Worm (Caenorhabditis elegans) whole organism, L4 larva: Measurements from ENCODE around the gene Y41C4A.9.
A peak's percentile ranks its signal among the peaks of the same experiment; 100 is the strongest.

Source experiments
- F10B5.3 ChIP-seq: sonication (generic microtip); optimal IDR thresholded peaks from 2 replicates; lab custom pipeline; 2016; ENCODE audit warnings: mild to moderate bottlenecking, missing genetic modification characterization, missing compliant biosample characterization
- F44E2.7 ChIP-seq: fragments of 200-800 bp; sonication (Bioruptor generic); IDR thresholded peaks from 2 replicates; pipeline ENCODE4 v2.1.2; 2022; ENCODE audit warnings: missing genetic modification characterization, missing compliant biosample characterization
- R02D3.7 ChIP-seq: fragments of 150-350 bp; sonication (generic microtip); optimal IDR thresholded peaks from 3 replicates; lab custom pipeline; 2014; ENCODE audit warnings: missing biosample characterization, missing genetic modification characterization
- Y48G9A.11 ChIP-seq: fragments of 200-800 bp; sonication (Bioruptor generic); IDR thresholded peaks from 2 replicates; pipeline ENCODE4 v1.3.6; 2022; ENCODE audit warnings: missing genetic modification reagents, missing genetic modification characterization, missing compliant biosample characterization
- ZK546.5 ChIP-seq, 2 experiments: sonication (generic microtip); optimal IDR thresholded peaks; 2 replicates each; lab custom pipeline; 2017; ENCODE audit warnings: missing biosample characterization in 2 of 2, missing genetic modification characterization in 2 of 2
- aha-1 ChIP-seq: fragments of 150-350 bp; peaks from one replicate; lab custom pipeline; 2014; ENCODE audit warnings: missing biosample characterization, missing genetic modification characterization
- aly-2 ChIP-seq: sonication (generic microtip); optimal IDR thresholded peaks from 2 replicates; lab custom pipeline; 2018; ENCODE audit warnings: missing biosample characterization, missing genetic modification characterization
- attf-4 ChIP-seq: sonication (generic microtip); optimal IDR thresholded peaks from 3 replicates; lab custom pipeline; 2017; ENCODE audit warnings: missing biosample characterization, missing genetic modification characterization
- ceh-32 ChIP-seq: sonication (generic microtip); optimal IDR thresholded peaks from 2 replicates; lab custom pipeline; 2016; ENCODE audit warnings: mild to moderate bottlenecking, missing genetic modification characterization, missing compliant biosample characterization; ENCODE audit not compliant: poor library complexity
- dmd-6 ChIP-seq: fragments of 200-800 bp; sonication (Bioruptor generic); IDR thresholded peaks from 2 replicates; pipeline ENCODE4 v1.3.6; 2022; ENCODE audit warnings: missing genetic modification reagents, missing genetic modification characterization, missing compliant biosample characterization
- egl-43 ChIP-seq: fragments of 200-800 bp; sonication (Bioruptor generic); IDR thresholded peaks from 2 replicates; pipeline ENCODE4 v1.3.6; 2022; ENCODE audit warnings: missing genetic modification reagents, missing genetic modification characterization, missing compliant biosample characterization
- hlh-11 ChIP-seq: fragments of 200-800 bp; sonication (Bioruptor generic); optimal IDR thresholded peaks from 2 replicates; lab custom pipeline; 2018; ENCODE audit warnings: mild to moderate bottlenecking, missing genetic modification characterization, missing compliant biosample characterization
- hlh-30 ChIP-seq: sonication (generic microtip); optimal IDR thresholded peaks from 2 replicates; lab custom pipeline; 2017; ENCODE audit warnings: antibody characterized with exemption, mild to moderate bottlenecking, missing genetic modification characterization, missing compliant biosample characterization; ENCODE audit not compliant: insufficient read depth
- hmg-1.1 ChIP-seq: fragments of 200-800 bp; sonication (Bioruptor generic); IDR thresholded peaks from 2 replicates; pipeline ENCODE4 v1.3.6; 2022; ENCODE audit warnings: missing genetic modification reagents, missing genetic modification characterization, missing compliant biosample characterization
- lin-1 ChIP-seq: fragments of 200-800 bp; sonication (Bioruptor generic); IDR thresholded peaks from 2 replicates; pipeline ENCODE4 v1.3.6; 2022; ENCODE audit warnings: missing genetic modification reagents, missing genetic modification characterization, missing compliant biosample characterization
- lin-38 ChIP-seq: fragments of 200-800 bp; sonication (Bioruptor generic); IDR thresholded peaks from 2 replicates; pipeline ENCODE4 v1.3.6; 2022; ENCODE audit warnings: missing genetic modification reagents, missing genetic modification characterization, missing compliant biosample characterization
- lsy-2 ChIP-seq, 2 experiments: fragments of 150-350 bp in 1 of 2; sonication (generic microtip) in 1 of 2; optimal IDR thresholded peaks; 2 replicates each; lab custom pipeline; 2014 to 2017; ENCODE audit warnings: missing biosample characterization in 2 of 2, missing genetic modification characterization in 2 of 2
- madf-5 ChIP-seq, 2 experiments: fragments of 200-800 bp; sonication (Bioruptor generic); IDR thresholded peaks; 2 replicates each; pipeline ENCODE4 v1.3.6; 2022; ENCODE audit warnings: missing compliant biosample characterization in 2 of 2, missing genetic modification characterization in 2 of 2
- mes-2 ChIP-seq: sonication (generic microtip); optimal IDR thresholded peaks from 2 replicates; lab custom pipeline; 2016; ENCODE audit warnings: missing genotype, mild to moderate bottlenecking, missing genetic modification characterization, missing compliant biosample characterization; ENCODE audit not compliant: poor library complexity, severe bottlenecking
- mxl-2 ChIP-seq: fragments of 200-800 bp; sonication (Bioruptor generic); conservative IDR thresholded peaks from 2 replicates; pipeline ENCODE4 v1.3.6; 2022; ENCODE audit warnings: missing genetic modification reagents, missing genetic modification characterization, missing compliant biosample characterization
- nhr-237 ChIP-seq: sonication (generic microtip); optimal IDR thresholded peaks from 2 replicates; lab custom pipeline; 2017; ENCODE audit warnings: missing biosample characterization, missing genetic modification characterization
- nhr-28 ChIP-seq: fragments of 150-350 bp; optimal IDR thresholded peaks from 2 replicates; lab custom pipeline; 2014; ENCODE audit warnings: missing biosample characterization, missing genetic modification characterization
- nhr-41 ChIP-seq: fragments of 200-800 bp; sonication (Bioruptor generic); IDR thresholded peaks from 2 replicates; pipeline ENCODE4 v1.3.6; 2022; ENCODE audit warnings: missing genetic modification reagents, missing genetic modification characterization, missing compliant biosample characterization
- nhr-76 ChIP-seq: fragments of 150-350 bp; optimal IDR thresholded peaks from 2 replicates; lab custom pipeline; 2014; ENCODE audit warnings: missing biosample characterization, missing genetic modification characterization
- pha-4 ChIP-seq, 2 experiments: fragments of 150-350 bp in 1 of 2; fragments of 200-800 bp in 1 of 2; sonication (Bioruptor generic) in 1 of 2; IDR thresholded peaks in 1 of 2; optimal IDR thresholded peaks in 1 of 2; 2 replicates each; pipeline versions ENCODE4 v1.3.6 to Lab custom; 2014 to 2022; ENCODE audit warnings: missing genetic modification characterization in 2 of 2, missing genetic modification reagents in 2 of 2, missing biosample characterization in 1 of 2, missing compliant biosample characterization in 1 of 2
- rbr-2 ChIP-seq: sonication (generic microtip); optimal IDR thresholded peaks from 2 replicates; lab custom pipeline; 2016; ENCODE audit warnings: missing genotype, missing genetic modification characterization, missing compliant biosample characterization
- set-16 ChIP-seq: fragments of 200-800 bp; sonication (Bioruptor generic); IDR thresholded peaks from 2 replicates; pipeline ENCODE4 v1.3.6; 2022; ENCODE audit warnings: missing genetic modification reagents, missing genetic modification characterization, missing compliant biosample characterization
- spr-1 ChIP-seq: sonication (generic microtip); optimal IDR thresholded peaks from 2 replicates; lab custom pipeline; 2016; ENCODE audit warnings: mild to moderate bottlenecking, missing genetic modification characterization, missing compliant biosample characterization
- spr-3 ChIP-seq: fragments of 200-800 bp; sonication (Bioruptor generic); optimal IDR thresholded peaks from 2 replicates; lab custom pipeline; 2018; ENCODE audit warnings: mild to moderate bottlenecking, missing genetic modification characterization, missing compliant biosample characterization
- unc-39 ChIP-seq: sonication (generic microtip); optimal IDR thresholded peaks from 2 replicates; lab custom pipeline; 2017; ENCODE audit warnings: missing biosample characterization, missing genetic modification characterization
- unc-62 ChIP-seq, 3 experiments: fragments of 150-350 bp in 1 of 3; sonication (generic microtip); optimal IDR thresholded peaks in 2 of 3; peaks in 1 of 3; 1 replicate in 1 of 3; 2 replicates in 2 of 3; lab custom pipeline; 2014 to 2017; ENCODE audit warnings: missing biosample characterization in 3 of 3, missing genetic modification characterization in 3 of 3, missing genetic modification reagents in 3 of 3, missing genotype in 1 of 3
- zag-1 ChIP-seq: fragments of 150-350 bp; optimal IDR thresholded peaks from 2 replicates; lab custom pipeline; 2014; ENCODE audit warnings: missing biosample characterization, missing genetic modification characterization
- zfp-3 ChIP-seq: fragments of 200-800 bp; sonication (Bioruptor generic); conservative IDR thresholded peaks from 2 replicates; pipeline ENCODE4 v1.3.6; 2022; ENCODE audit warnings: missing genetic modification reagents, missing genetic modification characterization, missing compliant biosample characterization
- ztf-7 ChIP-seq: fragments of 150-350 bp; optimal IDR thresholded peaks from 2 replicates; lab custom pipeline; 2014; ENCODE audit warnings: missing biosample characterization, missing genetic modification characterization

Gene Y41C4A.9

DNA sequence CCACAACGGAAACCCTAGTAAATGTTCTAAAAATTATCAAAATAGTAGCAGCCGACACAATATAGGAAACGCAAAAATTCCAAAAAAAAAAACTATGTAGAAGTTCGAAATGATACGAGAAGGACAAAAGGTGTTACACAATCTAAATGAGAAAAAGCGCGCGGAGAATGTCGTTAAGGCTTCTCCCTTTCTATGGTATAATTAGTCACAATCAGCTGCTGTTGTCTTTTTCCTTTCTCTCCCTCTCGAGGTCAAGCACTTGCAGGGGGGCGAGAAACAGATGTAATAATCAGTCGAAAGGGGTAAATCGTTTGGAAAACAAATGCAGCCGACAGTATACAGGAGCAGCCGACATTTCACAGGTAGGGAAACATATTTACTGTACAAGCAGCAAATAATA, 13.0 kb upstream of the Y41C4A.9 start:
- TF ChIP-seq pha-4 (GFP tag; IDR thresholded peaks at IDR 0.05; lab: Robert Waterston, UW): no peak
- no peak for TF ChIP-seq pha-4 (tag; optimal IDR thresholded peaks at IDR 0.05; lab: Kevin White, UChicago)
- no peak for TF ChIP-seq nhr-76 (tag; lab: Kevin White, UChicago)
- TF ChIP-seq ceh-32: no peak
- TF ChIP-seq zfp-3 (GFP tag; lab: Robert Waterston, UW): no peak
- no peak for TF ChIP-seq mxl-2 (GFP tag; lab: Robert Waterston, UW)
- TF ChIP-seq ZK546.5 (tag; optimal IDR thresholded peaks at IDR 0.05; lab: Kevin White, UChicago): no peak
- TF ChIP-seq spr-3 (GFP tag; lab: Kevin White, UChicago): no peak
- no peak for TF ChIP-seq nhr-41
- TF ChIP-seq egl-43 (GFP tag; lab: Robert Waterston, UW): no peak
- TF ChIP-seq attf-4 (tag; lab: Kevin White, UChicago): no peak
- TF ChIP-seq hmg-1.1: no peak
- no peak for TF ChIP-seq ztf-7 (tag; lab: Kevin White, UChicago)
- TF ChIP-seq F44E2.7 (GFP tag; lab: Robert Waterston, UW): no peak
- no peak for TF ChIP-seq R02D3.7 (tag; lab: Kevin White, UChicago)

- TF ChIP-seq set-16 (GFP tag; lab: Robert Waterston, UW) (peak; percentile 89), rbr-2 (tag; lab: Kevin White, UChicago) (no peak), madf-5 (GFP tag; IDR thresholded peaks at IDR 0.05; lab: Robert Waterston, UW) (0 out of 4 replicates have a peak, but pooled peaks of 1 of the 2 experiments have one; percentile 17), lsy-2 (tag; optimal IDR thresholded peaks at IDR 0.05; lab: Kevin White, UChicago) (no peak)
Measured at ce11 chrIII:11730850-11731249, 12.4 kb upstream of the Y41C4A.9 start.

- TF ChIP-seq zag-1 (tag; lab: Kevin White, UChicago): no peak
- no peak for TF ChIP-seq unc-39 (tag; lab: Kevin White, UChicago)
- no peak for TF ChIP-seq spr-1 (tag; lab: Kevin White, UChicago)
- no peak for TF ChIP-seq rbr-2 (tag; lab: Kevin White, UChicago)
- TF ChIP-seq mes-2 (tag; lab: Kevin White, UChicago): no peak
- no peak for TF ChIP-seq F10B5.3 (tag; lab: Kevin White, UChicago)
- TF ChIP-seq nhr-237 (tag; lab: Kevin White, UChicago): no peak
- peak; percentile 39 for TF ChIP-seq aha-1 (tag; lab: Kevin White, UChicago)
Measured at ce11 chrIII:11730312-11730711, 11.9 kb upstream of the Y41C4A.9 start, which contains the start of gene Y41C4A.18. Gene Y41C4A.18 (plus strand): TSS chrIII:11730612.

- TF ChIP-seq lin-38 (GFP tag; lab: Robert Waterston, UW): no peak
- peak; percentile 3 for TF ChIP-seq nhr-28 (tag; lab: Kevin White, UChicago)
- TF ChIP-seq nhr-41: peak; percentile 55; the same call in 1 of the 2 replicates
- TF ChIP-seq hlh-11 (tag; lab: Kevin White, UChicago): peak; percentile 17
- TF ChIP-seq Y48G9A.11 (GFP tag; lab: Robert Waterston, UW): no peak
- TF ChIP-seq aly-2 (tag; lab: Kevin White, UChicago): no peak
- peak; percentile 68 for TF ChIP-seq hlh-30 (tag; lab: Kevin White, UChicago)
- peak; percentile 43 for TF ChIP-seq dmd-6 (GFP tag; lab: Robert Waterston, UW)
- no peak for TF ChIP-seq unc-62 (GFP tag; optimal IDR thresholded peaks at IDR 0.05 in 1 of 2; lab: Kevin White, UChicago)
- TF ChIP-seq unc-62 (tag; optimal IDR thresholded peaks at IDR 0.05; lab: Kevin White, UChicago): no peak
- peak; percentile 39; the same call in 1 of the 2 replicates for TF ChIP-seq lin-1
Measured at ce11 chrIII:11727010-11727409, 8.6 kb upstream of the Y41C4A.9 start.
